Worm (Caenorhabditis elegans): ENCODE results near the gene F55B11.2.

- TF ChIP-seq dao-5 (tag; optimal IDR thresholded peaks at IDR 0.05), result no peak
- no peak for TF ChIP-seq W03F9.2 (tag; optimal IDR thresholded peaks at IDR 0.05)
Observed at ce11 chrIV:14387766-14388553, 35.1 kb downstream of the F55B11.2 start.
